Fruit fly (Drosophila melanogaster) whole organism, embryonic: ENCODE results near the gene CG4957.

ENCODE experiments used
- Antp ChIP-seq: fragments of 200-800 bp; sonication (Bioruptor generic); optimal IDR thresholded peaks from 3 replicates; lab custom pipeline; 2016; ENCODE audit warnings: missing biosample characterization, missing genetic modification characterization
- CG10147 ChIP-seq: fragments of 200-800 bp; sonication (Bioruptor generic); optimal IDR thresholded peaks from 2 replicates; lab custom pipeline; 2019; ENCODE audit warnings: missing biosample characterization, mild to moderate bottlenecking, missing genetic modification characterization, moderate library complexity
- CG10209 ChIP-seq: fragments of 200-800 bp; sonication (Bioruptor generic); optimal IDR thresholded peaks from 3 replicates; lab custom pipeline; 2017; ENCODE audit warnings: missing biosample characterization, mild to moderate bottlenecking, missing genetic modification characterization, missing genetic modification reagents
- CG10565 ChIP-seq: fragments of 200-800 bp; sonication (Bioruptor generic); optimal IDR thresholded peaks from 3 replicates; lab custom pipeline; 2016; ENCODE audit warnings: missing biosample characterization, mild to moderate bottlenecking, missing genetic modification characterization
- CG11398 ChIP-seq: fragments of 200-800 bp; sonication (Bioruptor generic); optimal IDR thresholded peaks from 2 replicates; lab custom pipeline; 2016; ENCODE audit warnings: missing biosample characterization, missing genetic modification characterization
- CG11456 ChIP-seq: fragments of 200-800 bp; sonication (Bioruptor generic); IDR thresholded peaks from 3 replicates; pipeline ENCODE4 v1.3.6; 2022; ENCODE audit warnings: missing biosample characterization, missing genetic modification characterization
- CG11696 ChIP-seq: fragments of 200-800 bp; sonication (Bioruptor generic); IDR thresholded peaks from 2 replicates; pipeline ENCODE4 v1.3.6; 2022; ENCODE audit warnings: missing biosample characterization, missing genetic modification characterization
- CG12104 ChIP-seq: fragments of 200-800 bp; sonication (Bioruptor generic); optimal IDR thresholded peaks from 3 replicates; lab custom pipeline; 2016; ENCODE audit warnings: missing biosample characterization, missing genetic modification characterization
- CG13424 ChIP-seq: fragments of 200-800 bp; sonication (Bioruptor generic); optimal IDR thresholded peaks from 2 replicates; lab custom pipeline; 2019; ENCODE audit warnings: missing biosample characterization, mild to moderate bottlenecking, missing genetic modification characterization, moderate library complexity
- CG13624 ChIP-seq: fragments of 200-800 bp; sonication (Bioruptor generic); optimal IDR thresholded peaks from 2 replicates; lab custom pipeline; 2016; ENCODE audit warnings: missing biosample characterization, missing genetic modification characterization
- CG1603 ChIP-seq: fragments of 200-800 bp; sonication (Bioruptor generic); optimal IDR thresholded peaks from 2 replicates; lab custom pipeline; 2019; ENCODE audit warnings: missing biosample characterization, mild to moderate bottlenecking, missing genetic modification characterization, moderate library complexity
- CG18599 ChIP-seq: fragments of 200-800 bp; sonication (Bioruptor generic); optimal IDR thresholded peaks from 3 replicates; lab custom pipeline; 2017; ENCODE audit warnings: missing biosample characterization, missing genetic modification characterization, mild to moderate bottlenecking, moderate library complexity, missing genetic modification reagents
- CG31441 ChIP-seq: fragments of 200-800 bp; sonication (Bioruptor generic); IDR thresholded peaks from 2 replicates; pipeline ENCODE4 v1.3.6; 2022; ENCODE audit warnings: missing biosample characterization, missing genetic modification characterization
- CG3407 ChIP-seq: fragments of 200-800 bp; sonication (Bioruptor generic); optimal IDR thresholded peaks from 2 replicates; lab custom pipeline; 2018; ENCODE audit warnings: missing biosample characterization, mild to moderate bottlenecking, missing genetic modification characterization
- CG34422 ChIP-seq: fragments of 200-800 bp; sonication (Bioruptor generic); IDR thresholded peaks from 3 replicates; pipeline ENCODE4 v1.3.6; 2022; ENCODE audit warnings: missing biosample characterization, missing genetic modification characterization
- CG4617 ChIP-seq: fragments of 200-800 bp; sonication (Bioruptor generic); optimal IDR thresholded peaks from 3 replicates; lab custom pipeline; 2016; ENCODE audit warnings: missing biosample characterization, missing genetic modification characterization, borderline replicate concordance
- CG4820 ChIP-seq: fragments of 200-800 bp; sonication (Bioruptor generic); optimal IDR thresholded peaks from 3 replicates; lab custom pipeline; 2016; ENCODE audit warnings: missing biosample characterization, missing genetic modification characterization
- CG8359 ChIP-seq: fragments of 200-800 bp; sonication (Bioruptor generic); optimal IDR thresholded peaks from 2 replicates; lab custom pipeline; 2017; ENCODE audit warnings: missing biosample characterization, mild to moderate bottlenecking, missing genetic modification characterization, borderline replicate concordance
- CkIIα-i1 ChIP-seq: fragments of 200-800 bp; sonication (Bioruptor generic); IDR thresholded peaks from 2 replicates; pipeline ENCODE4 v1.3.6; 2022; ENCODE audit warnings: missing biosample characterization, missing genetic modification characterization
- D ChIP-seq, 2 experiments: fragments of 200-800 bp in 1 of 2; fragments of >200 bp in 1 of 2; sonication (Bioruptor generic) in 1 of 2; optimal IDR thresholded peaks; 2 replicates in 1 of 2; 3 replicates in 1 of 2; lab custom pipeline; 2017; ENCODE audit warnings: mild to moderate bottlenecking in 1 of 2, missing biosample characterization in 1 of 2, missing genetic modification characterization in 1 of 2, missing genetic modification reagents in 1 of 2
- Doc2 ChIP-seq: fragments of 200-800 bp; sonication (Bioruptor generic); IDR thresholded peaks from 2 replicates; pipeline ENCODE4 v1.3.6; 2022; ENCODE audit warnings: missing biosample characterization, missing genetic modification characterization
- Dp ChIP-seq: fragments of 200-800 bp; sonication (Bioruptor generic); optimal IDR thresholded peaks from 2 replicates; lab custom pipeline; 2018; ENCODE audit warnings: missing biosample characterization, mild to moderate bottlenecking, missing genetic modification characterization, moderate library complexity
- E2f1 ChIP-seq: fragments of 200-800 bp; sonication (Bioruptor generic); IDR thresholded peaks from 2 replicates; pipeline ENCODE4 v1.3.6; 2022; ENCODE audit warnings: missing biosample characterization, missing genetic modification characterization
- HLH4C ChIP-seq: fragments of 200-800 bp; sonication (Bioruptor generic); IDR thresholded peaks from 3 replicates; pipeline ENCODE4 v1.3.6; 2022; ENCODE audit warnings: missing biosample characterization, missing genetic modification characterization; ENCODE audit not compliant: partially characterized antibody
- Hand ChIP-seq: fragments of 200-800 bp; sonication (Bioruptor generic); optimal IDR thresholded peaks from 2 replicates; lab custom pipeline; 2017; ENCODE audit warnings: mild to moderate bottlenecking, missing biosample characterization, missing genetic modification reagents, missing genetic modification characterization
- Hsf ChIP-seq: fragments of 200-800 bp; sonication (Bioruptor generic); optimal IDR thresholded peaks from 3 replicates; lab custom pipeline; 2016; ENCODE audit warnings: missing biosample characterization, missing genetic modification characterization
- Kr ChIP-seq: fragments of 200-800 bp; sonication (Bioruptor generic); optimal IDR thresholded peaks from 2 replicates; lab custom pipeline; 2017; ENCODE audit warnings: missing biosample characterization, mild to moderate bottlenecking, missing genetic modification characterization
- MBD-R2 ChIP-seq: fragments of 200-800 bp; sonication (Bioruptor generic); IDR thresholded peaks from 2 replicates; pipeline ENCODE4 v1.3.6; 2022; ENCODE audit warnings: missing biosample characterization, missing genetic modification characterization
- Ssrp ChIP-seq: fragments of 200-800 bp; sonication (Bioruptor generic); optimal IDR thresholded peaks from 2 replicates; lab custom pipeline; 2018; ENCODE audit warnings: missing biosample characterization, mild to moderate bottlenecking, missing genetic modification characterization, moderate library complexity
- cas ChIP-seq: fragments of 200-800 bp; sonication (Bioruptor generic); IDR thresholded peaks from 2 replicates; pipeline ENCODE4 v1.3.6; 2022; ENCODE audit warnings: missing biosample characterization, missing genetic modification characterization
- cg ChIP-seq: fragments of 200-800 bp; sonication (Bioruptor generic); optimal IDR thresholded peaks from 3 replicates; lab custom pipeline; 2019; ENCODE audit warnings: missing biosample characterization, mild to moderate bottlenecking, missing genetic modification characterization, moderate library complexity
- chif ChIP-seq, 2 experiments: fragments of 200-800 bp; sonication (Bioruptor generic); optimal IDR thresholded peaks; 3 replicates each; lab custom pipeline; 2016; ENCODE audit warnings: missing biosample characterization in 2 of 2, missing genetic modification characterization in 2 of 2
- chinmo ChIP-seq: fragments of 200-800 bp; sonication (Bioruptor generic); IDR thresholded peaks from 4 replicates; pipeline ENCODE4 v1.3.6; 2022; ENCODE audit warnings: missing biosample characterization, missing genetic modification characterization; ENCODE audit not compliant: partially characterized antibody
- da ChIP-seq: fragments of 200-800 bp; sonication (Bioruptor generic); optimal IDR thresholded peaks from 2 replicates; lab custom pipeline; 2016; ENCODE audit warnings: missing biosample characterization, missing genetic modification characterization
- danr ChIP-seq: fragments of 200-800 bp; sonication (Bioruptor generic); IDR thresholded peaks from 2 replicates; pipeline ENCODE4 v1.3.6; 2022; ENCODE audit warnings: missing biosample characterization, missing genetic modification characterization
- dmrt11E ChIP-seq: fragments of 200-800 bp; sonication (Bioruptor generic); optimal IDR thresholded peaks from 3 replicates; lab custom pipeline; 2018; ENCODE audit warnings: missing biosample characterization, mild to moderate bottlenecking, missing genetic modification characterization, moderate library complexity
- en ChIP-seq: fragments of 200-800 bp; sonication (Bioruptor generic); optimal IDR thresholded peaks from 2 replicates; lab custom pipeline; 2016; ENCODE audit warnings: missing biosample characterization, missing genetic modification characterization
- hb ChIP-seq: fragments of 200-800 bp; sonication (Bioruptor generic); IDR thresholded peaks from 3 replicates; pipeline ENCODE4 v1.3.6; 2022; ENCODE audit warnings: missing biosample characterization, missing genetic modification characterization; ENCODE audit not compliant: partially characterized antibody
- lilli ChIP-seq: fragments of 200-800 bp; sonication (Bioruptor generic); optimal IDR thresholded peaks from 3 replicates; lab custom pipeline; 2016; ENCODE audit warnings: missing biosample characterization, missing genetic modification characterization
- lov ChIP-seq, 2 experiments: fragments of 200-800 bp in 1 of 2; fragments of >200 bp in 1 of 2; sonication (Bioruptor generic) in 1 of 2; IDR thresholded peaks in 1 of 2; optimal IDR thresholded peaks in 1 of 2; 2 replicates in 1 of 2; 3 replicates in 1 of 2; pipeline versions ENCODE4 v1.3.6 to Lab custom; 2017 to 2022; ENCODE audit warnings: missing biosample characterization in 1 of 2, missing genetic modification characterization in 1 of 2
- oc ChIP-seq: fragments of 200-800 bp; sonication (Bioruptor generic); optimal IDR thresholded peaks from 2 replicates; lab custom pipeline; 2018; ENCODE audit warnings: missing biosample characterization, mild to moderate bottlenecking, missing genetic modification characterization, moderate library complexity
- onecut ChIP-seq: fragments of 200-800 bp; sonication (Bioruptor generic); IDR thresholded peaks from 2 replicates; pipeline ENCODE4 v1.3.6; 2022; ENCODE audit warnings: missing biosample characterization, missing genetic modification characterization
- org-1 ChIP-seq: fragments of 200-800 bp; sonication (Bioruptor generic); optimal IDR thresholded peaks from 2 replicates; lab custom pipeline; 2017; ENCODE audit warnings: missing biosample characterization, missing genetic modification characterization
- pan ChIP-seq, 4 experiments: fragments of >200 bp in 3 of 4; fragments of 200-800 bp in 1 of 4; sonication (Bioruptor generic) in 1 of 4; optimal IDR thresholded peaks in 3 of 4; IDR thresholded peaks in 1 of 4; 2 replicates each; pipeline versions ENCODE4 v1.3.6 to Lab custom; 2017 to 2022; ENCODE audit warnings: missing biosample characterization in 2 of 4, missing genetic modification characterization in 2 of 4, mixed read lengths in 1 of 4
- schlank ChIP-seq: fragments of 200-800 bp; sonication (Bioruptor generic); optimal IDR thresholded peaks from 2 replicates; lab custom pipeline; 2018; ENCODE audit warnings: missing biosample characterization, mild to moderate bottlenecking, missing genetic modification characterization
- sens ChIP-seq: fragments of 200-800 bp; sonication (Bioruptor generic); peaks from one replicate; lab custom pipeline; 2016; ENCODE audit warnings: missing biosample characterization, missing genetic modification characterization
- slp2 ChIP-seq: fragments of 200-800 bp; sonication (Bioruptor generic); optimal IDR thresholded peaks from 2 replicates; lab custom pipeline; 2016; ENCODE audit warnings: missing biosample characterization, missing genetic modification characterization
- tio ChIP-seq: fragments of 200-800 bp; sonication (Bioruptor generic); optimal IDR thresholded peaks from 2 replicates; lab custom pipeline; 2017; ENCODE audit warnings: missing biosample characterization, missing genetic modification characterization, inconsistent platforms
- zfh1 ChIP-seq: fragments of 200-800 bp; sonication (Bioruptor generic); IDR thresholded peaks from 3 replicates; pipeline ENCODE4 v1.3.6; 2022; ENCODE audit warnings: missing biosample characterization, missing genetic modification characterization

The CG4957 gene

dm6 chr2L:10255725-10256158 lies 12.9 kb upstream of the CG4957 start, which contains the start of gene CG5676 (continued):
- no peak for TF ChIP-seq E2f1 (GFP tag; lab: Robert Waterston, UW)
- TF ChIP-seq CG4820 (GFP tag; lab: Kevin White, UChicago) = no peak
- no peak for TF ChIP-seq schlank
- TF ChIP-seq CG11456 (GFP tag; lab: Robert Waterston, UW) = no peak
- TF ChIP-seq danr = no peak
- no peak for TF ChIP-seq CG11696 (GFP tag; lab: Robert Waterston, UW)
- no peak for TF ChIP-seq CG13424 (tag; lab: Kevin White, UChicago)
- no peak for TF ChIP-seq chif (GFP tag; optimal IDR thresholded peaks at IDR 0.05; lab: Kevin White, UChicago)
- no peak for TF ChIP-seq Hand
- TF ChIP-seq CG10209 (GFP tag; lab: Kevin White, UChicago) = no peak
- no peak for TF ChIP-seq org-1 (GFP tag; lab: Kevin White, UChicago)
- no peak for TF ChIP-seq chinmo
- no peak for TF ChIP-seq en
- no peak for TF ChIP-seq onecut (GFP tag; lab: Robert Waterston, UW)
- no peak for TF ChIP-seq CkIIα-i1 (GFP tag; lab: Robert Waterston, UW)
- TF ChIP-seq Doc2 (GFP tag; lab: Robert Waterston, UW) = no peak
- peak; percentile 15 for TF ChIP-seq CG4617 (GFP tag; lab: Kevin White, UChicago)
- no peak for TF ChIP-seq Ssrp (tag; lab: Kevin White, UChicago)
- peak; percentile 100 for TF ChIP-seq CG1603
- TF ChIP-seq Antp (GFP tag; lab: Kevin White, UChicago) = no peak
- TF ChIP-seq CG13624 (GFP tag; lab: Kevin White, UChicago) = peak; percentile 16
- no peak for TF ChIP-seq CG10147
- TF ChIP-seq CG12104 (GFP tag; lab: Kevin White, UChicago) = no peak
- peak; percentile 25 for TF ChIP-seq Dp (GFP tag; lab: Kevin White, UChicago)
- TF ChIP-seq CG11398 (GFP tag; lab: Kevin White, UChicago) = no peak
- TF ChIP-seq oc (tag; lab: Kevin White, UChicago) = no peak
- TF ChIP-seq HLH4C (GFP tag; lab: Robert Waterston, UW) = no peak
- TF ChIP-seq MBD-R2 (GFP tag; lab: Robert Waterston, UW) = peak; percentile 70
- TF ChIP-seq hb = no peak
- TF ChIP-seq CG34422 (GFP tag; lab: Robert Waterston, UW) = no peak

dm6 chr2L:10259960-10260749 lies 8.5 kb upstream of the CG4957 start:
- TF ChIP-seq tio (GFP tag; lab: Kevin White, UChicago) (no peak), sens (GFP tag; lab: Kevin White, UChicago) (peak; percentile 49), CG31441 (GFP tag; lab: Robert Waterston, UW) (no peak), Hsf (no peak), slp2 (no peak), CG3407 (GFP tag; lab: Kevin White, UChicago) (no peak), Kr (GFP tag; lab: Kevin White, UChicago) (peak; percentile 68), da (GFP tag; lab: Kevin White, UChicago) (no peak), CG18599 (GFP tag; lab: Kevin White, UChicago) (no peak), CG10565 (GFP tag; lab: Kevin White, UChicago) (no peak), cas (GFP tag; lab: Robert Waterston, UW) (no peak), cg (GFP tag; lab: Kevin White, UChicago) (peak; percentile 91), dmrt11E (no peak), CG8359 (GFP tag; lab: Kevin White, UChicago) (no peak), lilli (GFP tag; lab: Kevin White, UChicago) (no peak), zfh1 (peak; percentile 13; the same call in 1 of the 3 replicates), pan (optimal IDR thresholded peaks at IDR 0.05; lab: Kevin White, UChicago) (no peak), pan (GFP tag; optimal IDR thresholded peaks at IDR 0.05 in 1 of 2, IDR thresholded peaks at IDR 0.05 in 1 of 2) (peak in 1 of 2 experiments; percentile 48), D (optimal IDR thresholded peaks at IDR 0.05; lab: Kevin White, UChicago) (no peak), D (GFP tag; optimal IDR thresholded peaks at IDR 0.05; lab: Kevin White, UChicago) (no peak), lov (optimal IDR thresholded peaks at IDR 0.05; lab: Kevin White, UChicago) (peak; percentile 80), lov (GFP tag; IDR thresholded peaks at IDR 0.05; lab: Robert Waterston, UW) (no peak)
